Fruit fly (Drosophila melanogaster): ENCODE results near the gene COX6CL.
A peak's percentile ranks its signal among the peaks of the same experiment; 100 is the strongest.

dm6 chr2L:5771179-5771578 lies 47.1 kb downstream of the COX6CL start:
- TF ChIP-seq CG9932 (GFP tag; IDR thresholded peaks at IDR 0.05) (peak; percentile 79), zfh1 (GFP tag; IDR thresholded peaks at IDR 0.05) (peak; percentile 50; the same call in 2 of the 3 replicates), CG6791 (GFP tag; IDR thresholded peaks at IDR 0.05; ENCODE audit: partially characterized antibody) (peak; percentile 63; the same call in 2 of the 3 replicates), Blimp-1 (GFP tag; optimal IDR thresholded peaks at IDR 0.05) (no peak), CG13123 (GFP tag; optimal IDR thresholded peaks at IDR 0.05) (no peak), CG18262 (tag; optimal IDR thresholded peaks at IDR 0.05) (no peak), tio (GFP tag; optimal IDR thresholded peaks at IDR 0.05) (no peak), CG9215 (GFP tag; IDR thresholded peaks at IDR 0.05) (no peak), dati (GFP tag; IDR thresholded peaks at IDR 0.05) (no peak), Lim3 (GFP tag; IDR thresholded peaks at IDR 0.05) (no peak), CG15601 (tag; optimal IDR thresholded peaks at IDR 0.05) (no peak), sqz (GFP tag; optimal IDR thresholded peaks at IDR 0.05) (no peak), Aef1 (GFP tag; IDR thresholded peaks at IDR 0.05) (peak; percentile 43; the same call in 2 of the 3 replicates)

Measured in whole organism, embryonic.